Worm (Caenorhabditis elegans) whole organism, young adult: ENCODE results near the gene C14F11.4.

ENCODE experiments used
- B0019.2 ChIP-seq: fragments of 200-800 bp; sonication (Bioruptor generic); conservative IDR thresholded peaks from 2 replicates; pipeline ENCODE4 v1.3.6; 2022; ENCODE audit warnings: missing genetic modification reagents, missing genetic modification characterization, missing compliant biosample characterization
- B0336.3 ChIP-seq: fragments of 200-800 bp; sonication (Bioruptor generic); IDR thresholded peaks from 2 replicates; pipeline ENCODE4 v1.3.6; 2022; ENCODE audit warnings: missing genetic modification characterization, missing compliant biosample characterization
- F10E7.11 ChIP-seq: sonication (generic microtip); optimal IDR thresholded peaks from 2 replicates; lab custom pipeline; 2017; ENCODE audit warnings: mild to moderate bottlenecking, missing genetic modification characterization, moderate library complexity, missing compliant biosample characterization
- F22D6.2 ChIP-seq: sonication (generic microtip); optimal IDR thresholded peaks from 2 replicates; lab custom pipeline; 2016; ENCODE audit warnings: mild to moderate bottlenecking, missing genetic modification characterization, missing compliant biosample characterization
- F52B5.7 ChIP-seq: sonication (generic microtip); optimal IDR thresholded peaks from 2 replicates; lab custom pipeline; 2016; ENCODE audit warnings: mild to moderate bottlenecking, missing genetic modification characterization, missing compliant biosample characterization
- K11D2.4 ChIP-seq: fragments of 200-800 bp; sonication (Bioruptor generic); IDR thresholded peaks from 2 replicates; pipeline ENCODE4 v1.3.6; 2022; ENCODE audit warnings: missing genetic modification reagents, missing genetic modification characterization, missing compliant biosample characterization
- K12H6.12 ChIP-seq: fragments of 200-800 bp; sonication (Bioruptor generic); optimal IDR thresholded peaks from 2 replicates; lab custom pipeline; 2018; ENCODE audit warnings: mild to moderate bottlenecking, missing genetic modification characterization, missing compliant biosample characterization
- Y53G8AR.9 ChIP-seq: fragments of 200-800 bp; sonication (Bioruptor generic); conservative IDR thresholded peaks from 2 replicates; pipeline ENCODE4 v1.3.6; 2022; ENCODE audit warnings: missing genetic modification reagents, missing genetic modification characterization, missing compliant biosample characterization
- Y56A3A.18 ChIP-seq: fragments of 200-800 bp; sonication (Bioruptor generic); IDR thresholded peaks from 2 replicates; pipeline ENCODE4 v1.3.6; 2022; ENCODE audit warnings: missing genetic modification reagents, missing genetic modification characterization, missing compliant biosample characterization
- ZK185.1 ChIP-seq: sonication (generic microtip); optimal IDR thresholded peaks from 2 replicates; lab custom pipeline; 2016; ENCODE audit warnings: mild to moderate bottlenecking, missing genetic modification characterization, missing compliant biosample characterization; ENCODE audit not compliant: poor library complexity, severe bottlenecking
- attf-5 ChIP-seq: fragments of 200-800 bp; sonication (Bioruptor generic); optimal IDR thresholded peaks from 2 replicates; lab custom pipeline; 2018; ENCODE audit warnings: mild to moderate bottlenecking, missing genetic modification characterization, missing compliant biosample characterization
- bed-1 ChIP-seq: fragments of 200-800 bp; sonication (Bioruptor generic); IDR thresholded peaks from 2 replicates; pipeline ENCODE4 v1.3.6; 2022; ENCODE audit warnings: missing genetic modification reagents, missing genetic modification characterization, missing compliant biosample characterization
- bed-2 ChIP-seq: fragments of 200-800 bp; sonication (Bioruptor generic); IDR thresholded peaks from 2 replicates; pipeline ENCODE4 v1.3.6; 2022; ENCODE audit warnings: missing genetic modification reagents, missing genetic modification characterization, missing compliant biosample characterization
- cebp-1 ChIP-seq, 2 experiments: fragments of 200-800 bp in 1 of 2; sonication (Bioruptor generic) in 1 of 2; sonication (generic microtip) in 1 of 2; IDR thresholded peaks in 1 of 2; optimal IDR thresholded peaks in 1 of 2; 2 replicates each; pipeline versions ENCODE4 v1.3.6 to Lab custom; 2017 to 2022; ENCODE audit warnings: missing compliant biosample characterization in 2 of 2, missing genetic modification characterization in 2 of 2, mild to moderate bottlenecking in 1 of 2, missing genetic modification reagents in 1 of 2, moderate library complexity in 1 of 2
- egl-44 ChIP-seq: fragments of 200-800 bp; sonication (Bioruptor generic); IDR thresholded peaks from 2 replicates; pipeline ENCODE4 v1.3.6; 2022; ENCODE audit warnings: missing genetic modification reagents, missing genetic modification characterization, missing compliant biosample characterization
- ekl-4 ChIP-seq: fragments of 200-800 bp; sonication (Bioruptor generic); IDR thresholded peaks from 2 replicates; pipeline ENCODE4 v1.3.6; 2022; ENCODE audit warnings: missing genetic modification reagents, missing genetic modification characterization, missing compliant biosample characterization
- ets-4 ChIP-seq: fragments of 200-800 bp; sonication (Bioruptor generic); optimal IDR thresholded peaks from 2 replicates; lab custom pipeline; 2018; ENCODE audit warnings: mild to moderate bottlenecking, missing genetic modification characterization, missing compliant biosample characterization
- hsf-1 ChIP-seq: fragments of 200-800 bp; sonication (Bioruptor generic); IDR thresholded peaks from 2 replicates; pipeline ENCODE4 v1.3.6; 2022; ENCODE audit warnings: missing genetic modification reagents, missing genetic modification characterization, missing compliant biosample characterization
- lag-1 ChIP-seq: fragments of 200-800 bp; sonication (Bioruptor generic); IDR thresholded peaks from 2 replicates; pipeline ENCODE4 v1.3.6; 2022; ENCODE audit warnings: missing genetic modification reagents, missing genetic modification characterization, missing compliant biosample characterization
- lin-35 ChIP-seq, 3 experiments: fragments of 150-350 bp in 2 of 3; sonication (generic microtip) in 1 of 3; optimal IDR thresholded peaks; 2 replicates each; lab custom pipeline; 2014 to 2018; ENCODE audit warnings: missing biosample characterization in 3 of 3, missing genetic modification characterization in 3 of 3, missing genetic modification reagents in 3 of 3
- lin-54 ChIP-seq: fragments of 200-800 bp; sonication (Bioruptor generic); optimal IDR thresholded peaks from 2 replicates; lab custom pipeline; 2018; ENCODE audit warnings: mild to moderate bottlenecking, missing genetic modification characterization, missing compliant biosample characterization
- lsy-27 ChIP-seq: sonication (generic microtip); optimal IDR thresholded peaks from 2 replicates; lab custom pipeline; 2017; ENCODE audit warnings: missing genetic modification characterization, mild to moderate bottlenecking, missing compliant biosample characterization, antibody characterized with exemption, missing genotype, borderline replicate concordance; ENCODE audit not compliant: insufficient read depth
- madf-3 ChIP-seq: fragments of 200-800 bp; sonication (Bioruptor generic); IDR thresholded peaks from 2 replicates; pipeline ENCODE4 v1.3.6; 2022; ENCODE audit warnings: missing genetic modification reagents, missing genetic modification characterization, missing compliant biosample characterization
- mcd-1 ChIP-seq: fragments of 200-800 bp; sonication (Bioruptor generic); IDR thresholded peaks from 2 replicates; pipeline ENCODE4 v1.3.6; 2022; ENCODE audit warnings: missing genetic modification reagents, missing genetic modification characterization, missing compliant biosample characterization
- mel-28 ChIP-seq: sonication (generic microtip); optimal IDR thresholded peaks from 2 replicates; lab custom pipeline; 2016; ENCODE audit warnings: borderline replicate concordance, mild to moderate bottlenecking, missing genetic modification characterization, missing compliant biosample characterization
- mxl-1 ChIP-seq: sonication (generic microtip); optimal IDR thresholded peaks from 2 replicates; lab custom pipeline; 2016; ENCODE audit warnings: missing genetic modification characterization, missing compliant biosample characterization
- nhr-90 ChIP-seq: sonication (generic microtip); optimal IDR thresholded peaks from 2 replicates; lab custom pipeline; 2016; ENCODE audit warnings: missing genotype, mild to moderate bottlenecking, missing genetic modification characterization, missing compliant biosample characterization
- pha-4 ChIP-seq: fragments of 150-350 bp; sonication (generic microtip); optimal IDR thresholded peaks from 2 replicates; lab custom pipeline; 2014; ENCODE audit warnings: missing biosample characterization, missing genetic modification reagents, missing genetic modification characterization
- rcor-1 ChIP-seq: fragments of 200-800 bp; sonication (Bioruptor generic); IDR thresholded peaks from 2 replicates; pipeline ENCODE4 v1.3.6; 2022; ENCODE audit warnings: missing genetic modification reagents, missing genetic modification characterization, missing compliant biosample characterization
- repo-1 ChIP-seq: sonication (generic microtip); optimal IDR thresholded peaks from 2 replicates; lab custom pipeline; 2017; ENCODE audit warnings: mild to moderate bottlenecking, missing genetic modification characterization, missing compliant biosample characterization
- sdz-38 ChIP-seq: sonication (generic microtip); optimal IDR thresholded peaks from 2 replicates; lab custom pipeline; 2016; ENCODE audit warnings: missing genotype, missing genetic modification characterization, missing compliant biosample characterization
- snpc-1.1 ChIP-seq: sonication (generic microtip); optimal IDR thresholded peaks from 2 replicates; lab custom pipeline; 2017; ENCODE audit warnings: missing genetic modification characterization, mild to moderate bottlenecking, missing compliant biosample characterization, antibody characterized with exemption, moderate library complexity, missing genotype, missing genetic modification reagents; ENCODE audit not compliant: insufficient read depth
- somi-1 ChIP-seq: fragments of 200-800 bp; sonication (Bioruptor generic); optimal IDR thresholded peaks from 2 replicates; lab custom pipeline; 2018; ENCODE audit warnings: mild to moderate bottlenecking, missing genetic modification characterization, missing compliant biosample characterization
- tlf-1 ChIP-seq: fragments of 200-800 bp; sonication (Bioruptor generic); optimal IDR thresholded peaks from 2 replicates; lab custom pipeline; 2018; ENCODE audit warnings: mild to moderate bottlenecking, missing genetic modification characterization, missing compliant biosample characterization
- unc-62 ChIP-seq: fragments of 150-350 bp; optimal IDR thresholded peaks from 2 replicates; lab custom pipeline; 2014; ENCODE audit warnings: missing biosample characterization, missing genetic modification reagents, missing genetic modification characterization
- zfh-2 ChIP-seq: fragments of 200-800 bp; sonication (Bioruptor generic); conservative IDR thresholded peaks from 2 replicates; pipeline ENCODE4 v1.3.6; 2022; ENCODE audit warnings: missing genetic modification reagents, missing genetic modification characterization, missing compliant biosample characterization
- ztf-22 ChIP-seq: fragments of 200-800 bp; sonication (Bioruptor generic); optimal IDR thresholded peaks from 2 replicates; lab custom pipeline; 2018; ENCODE audit warnings: mild to moderate bottlenecking, missing genetic modification characterization, moderate library complexity, missing compliant biosample characterization
- ztf-25 ChIP-seq: fragments of 200-800 bp; sonication (Bioruptor generic); IDR thresholded peaks from 2 replicates; pipeline ENCODE4 v1.3.6; 2022; ENCODE audit warnings: missing genetic modification reagents, missing genetic modification characterization, missing compliant biosample characterization

Gene C14F11.4

ce11 chrX:6253899-6254670 lies 21.2 kb upstream of the C14F11.4 start (continued):
- TF ChIP-seq unc-62 (GFP tag; lab: Kevin White, UChicago) = peak; percentile 1
- peak; percentile 32 for TF ChIP-seq F10E7.11
- TF ChIP-seq hsf-1 (GFP tag; lab: Robert Waterston, UW) = peak; percentile 46; the same call in 1 of the 2 replicates
- no peak for TF ChIP-seq mxl-1 (tag; lab: Kevin White, UChicago)
- peak; percentile 67 for TF ChIP-seq mel-28 (tag; lab: Kevin White, UChicago)
- peak; percentile 42 for TF ChIP-seq F22D6.2
- peak; percentile 48 for TF ChIP-seq lin-54 (GFP tag; lab: Kevin White, UChicago)
- no peak for TF ChIP-seq sdz-38 (tag; lab: Kevin White, UChicago)
- TF ChIP-seq rcor-1 = no peak; the same call in 1 of the 2 replicates
- TF ChIP-seq mcd-1 (GFP tag; lab: Robert Waterston, UW) = peak; percentile 38
- peak; percentile 40 for TF ChIP-seq ZK185.1 (tag; lab: Kevin White, UChicago)
- peak; percentile 1 for TF ChIP-seq ztf-22 (GFP tag; lab: Kevin White, UChicago)
- peak in 1 of 3 experiments; percentile 32 for TF ChIP-seq lin-35 (GFP tag; optimal IDR thresholded peaks at IDR 0.05; lab: Kevin White, UChicago)
- peak; percentile 69; the same call in 1 of the 2 replicates for TF ChIP-seq Y56A3A.18 (GFP tag; lab: Robert Waterston, UW)
- no peak for TF ChIP-seq bed-2 (GFP tag; lab: Robert Waterston, UW)
- peak; percentile 8 for TF ChIP-seq tlf-1 (GFP tag; lab: Kevin White, UChicago)
- peak; percentile 10 for TF ChIP-seq K12H6.12
- TF ChIP-seq somi-1 (GFP tag; lab: Kevin White, UChicago) = peak; percentile 38
- no peak for TF ChIP-seq bed-1
- TF ChIP-seq lag-1 (GFP tag; lab: Robert Waterston, UW) = no peak
- peak; percentile 2 for TF ChIP-seq nhr-90 (tag; lab: Kevin White, UChicago)
- peak; percentile 34; the same call in 1 of the 2 replicates for TF ChIP-seq cebp-1 (GFP tag; IDR thresholded peaks at IDR 0.05; lab: Robert Waterston, UW)
- TF ChIP-seq cebp-1 (tag; optimal IDR thresholded peaks at IDR 0.05; lab: Kevin White, UChicago) = peak; percentile 69
- TF ChIP-seq K11D2.4 (GFP tag; lab: Robert Waterston, UW) = peak; percentile 76
- TF ChIP-seq B0336.3 (GFP tag; lab: Robert Waterston, UW) = peak; percentile 88
- TF ChIP-seq ets-4 (GFP tag; lab: Kevin White, UChicago) = peak; percentile 20
- no peak for TF ChIP-seq B0019.2 (GFP tag; lab: Robert Waterston, UW)
- TF ChIP-seq ztf-25 (GFP tag; lab: Robert Waterston, UW) = 0 out of 2 replicates have a peak, but pooled peaks have one; percentile 51
- peak; percentile 24 for TF ChIP-seq F52B5.7 (tag; lab: Kevin White, UChicago)
- peak; percentile 85 for TF ChIP-seq Y53G8AR.9 (GFP tag; lab: Robert Waterston, UW)
- TF ChIP-seq repo-1 (tag; lab: Kevin White, UChicago) = peak; percentile 75
- peak; percentile 27 for TF ChIP-seq attf-5 (GFP tag; lab: Kevin White, UChicago)
- TF ChIP-seq pha-4 (tag; lab: Kevin White, UChicago) = peak; percentile 28
- TF ChIP-seq madf-3 = 0 out of 2 replicates have a peak, but pooled peaks have one; percentile 54
- TF ChIP-seq egl-44 = peak; percentile 62; the same call in 1 of the 2 replicates
- TF ChIP-seq snpc-1.1 (tag; lab: Kevin White, UChicago) = no peak
- no peak for TF ChIP-seq lsy-27 (tag; lab: Kevin White, UChicago)
- peak; percentile 78 for TF ChIP-seq zfh-2 (GFP tag; lab: Robert Waterston, UW)
- peak; percentile 69 for TF ChIP-seq ekl-4 (GFP tag; lab: Robert Waterston, UW)
